Fruit fly (Drosophila melanogaster): ENCODE results near the gene CG45060.

CG45060 gene

dm6 chrX:9877240-9877639 is 8.9 kb upstream of the CG45060 start (continued):
- TF ChIP-seq CG8924 (tag; optimal IDR thresholded peaks at IDR 0.05) (no peak), bowl (GFP tag; IDR thresholded peaks at IDR 0.05) (no peak), CG1603 (tag; optimal IDR thresholded peaks at IDR 0.05) (no peak)

- TF ChIP-seq dimm (GFP tag; IDR thresholded peaks at IDR 0.05) (no peak), Bteb2 (GFP tag; optimal IDR thresholded peaks at IDR 0.05) (peak; percentile 56), CG10979 (tag; optimal IDR thresholded peaks at IDR 0.05) (peak; percentile 75), CG30020 (tag; optimal IDR thresholded peaks at IDR 0.05) (no peak), lilli (GFP tag; optimal IDR thresholded peaks at IDR 0.05) (peak; percentile 78), CG31441 (GFP tag; IDR thresholded peaks at IDR 0.05) (peak; percentile 68), HHEX (GFP tag; optimal IDR thresholded peaks at IDR 0.05) (peak; percentile 30), Nf-YC (tag; optimal IDR thresholded peaks at IDR 0.05) (peak; percentile 45), Spps (tag; optimal IDR thresholded peaks at IDR 0.05) (peak; percentile 28), sr (GFP tag; IDR thresholded peaks at IDR 0.05) (peak; percentile 96), CG10274 (GFP tag; optimal IDR thresholded peaks at IDR 0.05) (peak; percentile 11), CG11696 (GFP tag; IDR thresholded peaks at IDR 0.05) (peak; percentile 58), Dad (GFP tag; optimal IDR thresholded peaks at IDR 0.05) (peak; percentile 51), sens-2 (GFP tag; IDR thresholded peaks at IDR 0.05) (0 out of 2 replicates have a peak, but pooled peaks have one; percentile 18), sd (tag; optimal IDR thresholded peaks at IDR 0.05) (peak; percentile 66), Trl (optimal IDR thresholded peaks at IDR 0.05) (no peak), Trl (GFP tag; optimal IDR thresholded peaks at IDR 0.05) (peak; percentile 72), CG2120 (GFP tag; optimal IDR thresholded peaks at IDR 0.05) (peak; percentile 82), D19A (tag; optimal IDR thresholded peaks at IDR 0.05) (peak; percentile 45), NC2β (GFP tag; optimal IDR thresholded peaks at IDR 0.05) (peak; percentile 24), sens (GFP tag) (peak; percentile 95), Hmr (GFP tag; optimal IDR thresholded peaks at IDR 0.05) (peak; percentile 62), CG7271 (tag; optimal IDR thresholded peaks at IDR 0.05) (no peak), CG32772 (GFP tag; IDR thresholded peaks at IDR 0.05) (peak; percentile 84), tin (GFP tag; optimal IDR thresholded peaks at IDR 0.05) (peak; percentile 67), CG3726 (GFP tag; IDR thresholded peaks at IDR 0.05) (no peak), CG3838 (GFP tag; optimal IDR thresholded peaks at IDR 0.05) (no peak), slou (GFP tag; optimal IDR thresholded peaks at IDR 0.05) (peak; percentile 33), Dfd (GFP tag; optimal IDR thresholded peaks at IDR 0.05) (no peak), Mrtf (GFP tag; IDR thresholded peaks at IDR 0.05) (peak; percentile 73), pan (optimal IDR thresholded peaks at IDR 0.05) (no peak), pan (GFP tag; optimal IDR thresholded peaks at IDR 0.05 in 1 of 2, IDR thresholded peaks at IDR 0.05 in 1 of 2) (peak in 1 of 2 experiments; percentile 87), CG31224 (GFP tag; IDR thresholded peaks at IDR 0.05) (peak; percentile 66), Hand (GFP tag; optimal IDR thresholded peaks at IDR 0.05) (no peak), CG4820 (GFP tag; optimal IDR thresholded peaks at IDR 0.05) (peak; percentile 61), CG3163 (GFP tag; optimal IDR thresholded peaks at IDR 0.05) (peak; percentile 24), Xrp1 (GFP tag; IDR thresholded peaks at IDR 0.05) (peak; percentile 83), CG12104 (GFP tag; optimal IDR thresholded peaks at IDR 0.05) (peak; percentile 52), Rx (GFP tag; IDR thresholded peaks at IDR 0.05) (peak; percentile 54), org-1 (GFP tag; optimal IDR thresholded peaks at IDR 0.05) (no peak), gro (GFP tag; optimal IDR thresholded peaks at IDR 0.05) (peak; percentile 26), insv (GFP tag; optimal IDR thresholded peaks at IDR 0.05) (no peak), CG13624 (GFP tag; optimal IDR thresholded peaks at IDR 0.05) (peak; percentile 79), Meics (GFP tag; optimal IDR thresholded peaks at IDR 0.05) (peak; percentile 71), zen2 (GFP tag; IDR thresholded peaks at IDR 0.05; ENCODE audit: partially characterized antibody) (no peak), CG17802 (tag; optimal IDR thresholded peaks at IDR 0.05) (no peak)
Observed at dm6 chrX:9875948-9876853, 7.8 kb upstream of the CG45060 start, which contains the start of gene CG15247. Gene CG15247 (minus strand): TSS chrX:9876672.

Data from whole organism, embryonic.